Fruit fly (Drosophila melanogaster): ENCODE measurements around the gene rut.

dm6 chrX:14857883-14858282 lies 32.0 kb upstream of the rut start:
- TF ChIP-seq CG6276 (GFP tag; optimal IDR thresholded peaks at IDR 0.05) (no peak), acj6 (GFP tag; optimal IDR thresholded peaks at IDR 0.05) (no peak), CG11762 (GFP tag; optimal IDR thresholded peaks at IDR 0.05; ENCODE audit: insufficient read depth) (no peak)

All from whole organism, prepupa.